Fruit fly (Drosophila melanogaster): ENCODE results near the gene mthl6.

DNA sequence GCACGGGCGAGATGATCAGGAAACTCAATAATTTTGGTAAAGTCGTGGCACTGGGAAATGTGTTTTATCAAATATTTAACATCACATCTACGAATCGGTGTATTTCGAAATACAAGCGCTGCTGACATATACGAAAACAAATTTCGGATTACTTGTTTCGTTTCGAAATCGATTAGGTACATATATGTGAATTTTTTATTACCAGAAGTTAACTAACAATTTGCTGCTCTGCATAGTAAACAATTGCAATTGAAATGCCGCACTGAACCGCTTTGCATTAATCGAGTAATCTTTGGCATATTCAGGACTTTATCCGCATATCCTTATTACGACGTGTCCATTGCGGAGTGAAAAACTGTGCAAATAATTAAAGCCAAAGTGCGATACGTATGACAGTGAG lies 48.4 kb upstream of the mthl6 start, which contains the start of gene CG14835:
- TF ChIP-seq h (optimal IDR thresholded peaks at IDR 0.05) (no peak), insv (optimal IDR thresholded peaks at IDR 0.05) (no peak), Myc (optimal IDR thresholded peaks at IDR 0.05) (no peak), Sin3A (optimal IDR thresholded peaks at IDR 0.05) (no peak), psq (optimal IDR thresholded peaks at IDR 0.05) (no peak), ttk (optimal IDR thresholded peaks at IDR 0.05) (no peak)
